Worm (Caenorhabditis elegans) whole organism, L2 larva: ENCODE data around the gene srh-281.

Source experiments
- ZK546.5 ChIP-seq: sonication (generic microtip); optimal IDR thresholded peaks from 2 replicates; lab custom pipeline; 2017; ENCODE audit warnings: missing biosample characterization, missing genetic modification characterization
- alr-1 ChIP-seq: fragments of 150-350 bp; optimal IDR thresholded peaks from 2 replicates; lab custom pipeline; 2014; ENCODE audit warnings: missing biosample characterization, missing genetic modification characterization
- ama-1 ChIP-seq: fragments of 150-350 bp; optimal IDR thresholded peaks from 2 replicates; lab custom pipeline; 2018; ENCODE audit warnings: inconsistent platforms
- elt-3 ChIP-seq: sonication (generic microtip); optimal IDR thresholded peaks from 2 replicates; lab custom pipeline; 2017; ENCODE audit warnings: missing biosample characterization, missing genetic modification characterization
- mdl-1 ChIP-seq, 2 experiments: fragments of 150-350 bp in 1 of 2; sonication (generic microtip) in 1 of 2; optimal IDR thresholded peaks; 2 replicates each; lab custom pipeline; 2017; ENCODE audit warnings: missing biosample characterization in 2 of 2, missing genetic modification characterization in 2 of 2
- nhr-12 ChIP-seq: fragments of 150-350 bp; optimal IDR thresholded peaks from 2 replicates; lab custom pipeline; 2014; ENCODE audit warnings: missing biosample characterization, missing genetic modification characterization
- nhr-237 ChIP-seq: fragments of 150-350 bp; optimal IDR thresholded peaks from 2 replicates; lab custom pipeline; 2014; ENCODE audit warnings: missing biosample characterization, missing genetic modification characterization
- nhr-25 ChIP-seq: fragments of 150-350 bp; sonication (generic microtip); optimal IDR thresholded peaks from 3 replicates; lab custom pipeline; 2014; ENCODE audit warnings: missing biosample characterization, missing genetic modification characterization
- sem-4 ChIP-seq: fragments of 150-350 bp; optimal IDR thresholded peaks from 2 replicates; lab custom pipeline; 2014; ENCODE audit warnings: missing biosample characterization, missing genetic modification reagents, missing genetic modification characterization
- snpc-4 ChIP-seq: fragments of 150-350 bp; optimal IDR thresholded peaks from 2 replicates; lab custom pipeline; 2014; ENCODE audit warnings: missing biosample characterization, missing genetic modification characterization
- unc-62 ChIP-seq: fragments of 150-350 bp; optimal IDR thresholded peaks from 2 replicates; lab custom pipeline; 2014; ENCODE audit warnings: missing biosample characterization, missing genetic modification reagents, missing genetic modification characterization
- ztf-11 ChIP-seq: sonication (generic microtip); optimal IDR thresholded peaks from 2 replicates; lab custom pipeline; 2017; ENCODE audit warnings: missing biosample characterization, missing genetic modification characterization

- TF ChIP-seq nhr-12 (tag; lab: Kevin White, UChicago), result no peak
- TF ChIP-seq unc-62 (GFP tag; lab: Kevin White, UChicago), result no peak
- no peak for TF ChIP-seq snpc-4 (tag; lab: Kevin White, UChicago)
- no peak for TF ChIP-seq sem-4 (tag; lab: Kevin White, UChicago)
- no peak for TF ChIP-seq ZK546.5 (tag; lab: Kevin White, UChicago)
- TF ChIP-seq alr-1 (tag; lab: Kevin White, UChicago), result no peak
- TF ChIP-seq nhr-237 (tag; lab: Kevin White, UChicago), result no peak
- TF ChIP-seq elt-3 (tag; lab: Kevin White, UChicago), result no peak
- TF ChIP-seq ztf-11 (tag; lab: Kevin White, UChicago), result no peak
- TF ChIP-seq mdl-1 (tag; optimal IDR thresholded peaks at IDR 0.05; lab: Kevin White, UChicago), result no peak
- no peak for TF ChIP-seq ama-1 (lab: Kevin White, UChicago)
- TF ChIP-seq nhr-25 (tag; lab: Kevin White, UChicago), result no peak
Measured at ce11 chrV:16192114-16192513, 1.5 kb downstream of the srh-281 start, which contains the start of gene srh-279.
